Fruit fly (Drosophila melanogaster): Measurements from ENCODE around the gene CG8840.

The CG8840 gene

dm6 chr2L:3435086-3435485, 24.7 kb downstream of the CG8840 start (continued):
- TF ChIP-seq CG11560 (tag; IDR thresholded peaks at IDR 0.05), result no peak
- no peak for TF ChIP-seq Doc3 (GFP tag; IDR thresholded peaks at IDR 0.05; ENCODE audit: partially characterized antibody)
- TF ChIP-seq ssp (GFP tag; IDR thresholded peaks at IDR 0.05), result peak; percentile 53; the same call in 1 of the 2 replicates
- peak; percentile 19; the same call in 1 of the 2 replicates for TF ChIP-seq H2.0 (GFP tag; IDR thresholded peaks at IDR 0.05)
- no peak for TF ChIP-seq twi (tag; optimal IDR thresholded peaks at IDR 0.05)
- TF ChIP-seq Ets97D (GFP tag; optimal IDR thresholded peaks at IDR 0.05), result no peak
- TF ChIP-seq CG6791 (GFP tag; IDR thresholded peaks at IDR 0.05; ENCODE audit: partially characterized antibody), result no peak
- TF ChIP-seq CG3163 (GFP tag; optimal IDR thresholded peaks at IDR 0.05), result no peak
- no peak for TF ChIP-seq so (GFP tag; IDR thresholded peaks at IDR 0.05)
- peak; percentile 9 for TF ChIP-seq Camta (GFP tag; optimal IDR thresholded peaks at IDR 0.05)
- no peak for TF ChIP-seq cato (GFP tag; optimal IDR thresholded peaks at IDR 0.05; ENCODE audit: borderline replicate concordance)
- no peak for TF ChIP-seq B-H2 (GFP tag; optimal IDR thresholded peaks at IDR 0.05)
- TF ChIP-seq CG4360 (GFP tag; IDR thresholded peaks at IDR 0.05), result 0 out of 2 replicates have a peak, but pooled peaks have one; percentile 25
- peak; percentile 72 for TF ChIP-seq CG17328 (GFP tag; IDR thresholded peaks at IDR 0.05)
- TF ChIP-seq trem (tag; optimal IDR thresholded peaks at IDR 0.05), result peak; percentile 7
- no peak for TF ChIP-seq CTCF (GFP tag; optimal IDR thresholded peaks at IDR 0.05)
- TF ChIP-seq CG3847 (GFP tag; IDR thresholded peaks at IDR 0.05), result no peak; the same call in 1 of the 2 replicates
- TF ChIP-seq Mrtf (GFP tag; IDR thresholded peaks at IDR 0.05), result peak; percentile 42; the same call in 1 of the 3 replicates
- peak; percentile 47 for TF ChIP-seq CG10366 (GFP tag; IDR thresholded peaks at IDR 0.05)
- no peak for TF ChIP-seq CG11085 (GFP tag; IDR thresholded peaks at IDR 0.05)
- TF ChIP-seq wek (GFP tag; optimal IDR thresholded peaks at IDR 0.05), result no peak
- TF ChIP-seq Mes4 (GFP tag; optimal IDR thresholded peaks at IDR 0.05), result no peak
- TF ChIP-seq z (GFP tag; IDR thresholded peaks at IDR 0.05), result no peak
- peak in 1 of 2 experiments; percentile 33 for TF ChIP-seq Pdp1 (GFP tag; optimal IDR thresholded peaks at IDR 0.05)
- no peak for TF ChIP-seq pb (GFP tag; optimal IDR thresholded peaks at IDR 0.05)
- no peak for TF ChIP-seq Fer2 (tag; optimal IDR thresholded peaks at IDR 0.05)
- TF ChIP-seq CG30431 (GFP tag; optimal IDR thresholded peaks at IDR 0.05), result peak; percentile 38
- peak; percentile 6 for TF ChIP-seq Side (GFP tag; optimal IDR thresholded peaks at IDR 0.05)
- TF ChIP-seq Hand (GFP tag; optimal IDR thresholded peaks at IDR 0.05), result no peak
- TF ChIP-seq vvl (GFP tag; IDR thresholded peaks at IDR 0.05), result peak; percentile 62
- no peak for TF ChIP-seq CG10565 (GFP tag; optimal IDR thresholded peaks at IDR 0.05)
- TF ChIP-seq CG12299 (tag; optimal IDR thresholded peaks at IDR 0.05), result no peak
- no peak for TF ChIP-seq lov (optimal IDR thresholded peaks at IDR 0.05)
- 0 out of 3 replicates have a peak, but pooled peaks have one; percentile 40 for TF ChIP-seq lov (GFP tag; IDR thresholded peaks at IDR 0.05)
- peak; percentile 49; the same call in 1 of the 3 replicates for TF ChIP-seq CG17361 (GFP tag; IDR thresholded peaks at IDR 0.05)
- no peak for TF ChIP-seq Adf1 (GFP tag; IDR thresholded peaks at IDR 0.05)
- TF ChIP-seq Deaf1 (tag; optimal IDR thresholded peaks at IDR 0.05), result no peak
- TF ChIP-seq az2 (GFP tag; optimal IDR thresholded peaks at IDR 0.05), result peak; percentile 37
- no peak for TF ChIP-seq caup (GFP tag; optimal IDR thresholded peaks at IDR 0.05; ENCODE audit: severe bottlenecking)
- TF ChIP-seq Fer3 (tag; optimal IDR thresholded peaks at IDR 0.05), result no peak
- no peak for TF ChIP-seq bbx (GFP tag; IDR thresholded peaks at IDR 0.05; ENCODE audit: partially characterized antibody)
- no peak for TF ChIP-seq NK7.1 (GFP tag; optimal IDR thresholded peaks at IDR 0.05)
- TF ChIP-seq ato (GFP tag; IDR thresholded peaks at IDR 0.05; ENCODE audit: partially characterized antibody), result no peak
- peak; percentile 64 for TF ChIP-seq row (GFP tag; IDR thresholded peaks at IDR 0.05)
- TF ChIP-seq da (GFP tag; optimal IDR thresholded peaks at IDR 0.05), result no peak
- TF ChIP-seq Opbp (GFP tag; IDR thresholded peaks at IDR 0.05; ENCODE audit: partially characterized antibody), result no peak
- TF ChIP-seq Hr78 (GFP tag; optimal IDR thresholded peaks at IDR 0.05), result no peak
- peak; percentile 24; the same call in 1 of the 2 replicates for TF ChIP-seq CG11696 (GFP tag; IDR thresholded peaks at IDR 0.05)
- peak; percentile 59 for TF ChIP-seq CG17359 (tag; optimal IDR thresholded peaks at IDR 0.05)
- no peak for TF ChIP-seq her (GFP tag; optimal IDR thresholded peaks at IDR 0.05)
- no peak for TF ChIP-seq tio (GFP tag; optimal IDR thresholded peaks at IDR 0.05)
- peak; percentile 60 for TF ChIP-seq CG11504 (tag; optimal IDR thresholded peaks at IDR 0.05)

Data from whole organism, embryonic.